Worm (Caenorhabditis elegans): ENCODE data around the gene hnd-1.

hnd-1 gene

DNA sequence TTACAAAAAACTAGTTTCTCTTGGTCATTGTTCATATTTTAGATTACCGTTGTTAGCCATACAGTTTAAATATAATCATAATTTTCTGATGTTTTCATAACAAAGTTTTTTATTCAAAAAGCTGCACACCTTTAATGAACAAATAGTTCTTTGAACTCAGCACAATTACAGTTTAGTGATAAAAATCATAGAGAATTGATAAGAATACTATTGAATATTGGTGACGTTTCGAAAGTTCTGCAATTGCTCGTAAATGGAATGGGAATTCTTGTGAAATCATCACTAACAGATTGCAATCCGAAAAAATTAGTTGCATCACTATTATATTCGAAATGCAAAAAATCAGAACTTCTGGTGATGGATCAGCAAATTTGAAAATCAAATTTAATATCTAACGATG lies 49.7 kb downstream of the hnd-1 start:
- TF ChIP-seq fos-1 (tag; optimal IDR thresholded peaks at IDR 0.05) (peak; percentile 66), mdl-1 (tag; optimal IDR thresholded peaks at IDR 0.05) (no peak)
